Worm (Caenorhabditis elegans) whole organism, L4 larva: ENCODE results near the gene pxmp-4.

Experiments
- D1046.2 ChIP-seq: fragments of 200-800 bp; sonication (Bioruptor generic); IDR thresholded peaks from 2 replicates; pipeline ENCODE4 v1.3.6; 2022; ENCODE audit warnings: missing genetic modification characterization, missing compliant biosample characterization
- F37D6.2 ChIP-seq: sonication (generic microtip); optimal IDR thresholded peaks from 2 replicates; lab custom pipeline; 2016; ENCODE audit warnings: mild to moderate bottlenecking, missing genetic modification characterization, missing compliant biosample characterization
- F44E2.7 ChIP-seq: fragments of 200-800 bp; sonication (Bioruptor generic); IDR thresholded peaks from 2 replicates; pipeline ENCODE4 v2.1.2; 2022; ENCODE audit warnings: missing genetic modification characterization, missing compliant biosample characterization
- F49E8.2 ChIP-seq: sonication (generic microtip); optimal IDR thresholded peaks from 2 replicates; lab custom pipeline; 2016; ENCODE audit warnings: missing compliant biosample characterization, mild to moderate bottlenecking, missing genetic modification characterization, borderline replicate concordance
- T20F7.1 ChIP-seq: fragments of 200-800 bp; sonication (Bioruptor generic); optimal IDR thresholded peaks from 2 replicates; lab custom pipeline; 2018; ENCODE audit warnings: mild to moderate bottlenecking, missing genetic modification characterization, missing compliant biosample characterization
- Y105C5A.15 ChIP-seq: fragments of 200-800 bp; sonication (Bioruptor generic); IDR thresholded peaks from 2 replicates; pipeline ENCODE4 v1.3.6; 2022; ENCODE audit warnings: missing genetic modification characterization, missing compliant biosample characterization
- Y48G9A.11 ChIP-seq: fragments of 200-800 bp; sonication (Bioruptor generic); IDR thresholded peaks from 2 replicates; pipeline ENCODE4 v1.3.6; 2022; ENCODE audit warnings: missing genetic modification reagents, missing genetic modification characterization, missing compliant biosample characterization
- Y5F2A.4 ChIP-seq: fragments of 200-800 bp; sonication (Bioruptor generic); optimal IDR thresholded peaks from 2 replicates; lab custom pipeline; 2018; ENCODE audit warnings: mild to moderate bottlenecking, missing genetic modification characterization, missing compliant biosample characterization
- Y75B8A.6 ChIP-seq: fragments of 200-800 bp; sonication (Bioruptor generic); IDR thresholded peaks from 2 replicates; pipeline ENCODE4 v1.3.6; 2022; ENCODE audit warnings: missing genetic modification reagents, missing genetic modification characterization, missing compliant biosample characterization
- ZK337.2 ChIP-seq: fragments of 200-800 bp; sonication (Bioruptor generic); IDR thresholded peaks from 2 replicates; pipeline ENCODE4 v1.3.6; 2022; ENCODE audit warnings: missing genetic modification reagents, missing genetic modification characterization, missing compliant biosample characterization
- aha-1 ChIP-seq: fragments of 150-350 bp; peaks from one replicate; lab custom pipeline; 2014; ENCODE audit warnings: missing biosample characterization, missing genetic modification characterization
- aly-2 ChIP-seq: sonication (generic microtip); optimal IDR thresholded peaks from 2 replicates; lab custom pipeline; 2018; ENCODE audit warnings: missing biosample characterization, missing genetic modification characterization
- ama-1 ChIP-seq: fragments of 150-350 bp; optimal IDR thresholded peaks from 2 replicates; lab custom pipeline; 2014; ENCODE audit warnings: inconsistent platforms, mixed read lengths
- arid-1 ChIP-seq: fragments of 200-800 bp; sonication (Bioruptor generic); conservative IDR thresholded peaks from 2 replicates; pipeline ENCODE4 v1.3.6; 2022; ENCODE audit warnings: missing genetic modification reagents, missing genetic modification characterization, missing compliant biosample characterization
- ceh-20 ChIP-seq: fragments of 200-800 bp; sonication (Bioruptor generic); IDR thresholded peaks from 2 replicates; pipeline ENCODE4 v1.3.6; 2022; ENCODE audit warnings: missing genetic modification reagents, missing genetic modification characterization, missing compliant biosample characterization
- ctbp-1 ChIP-seq: fragments of 200-800 bp; sonication (Bioruptor generic); IDR thresholded peaks from 2 replicates; pipeline ENCODE4 v1.3.6; 2022; ENCODE audit warnings: missing genetic modification reagents, missing genetic modification characterization, missing compliant biosample characterization
- daf-16 ChIP-seq, 3 experiments: sonication (generic microtip); optimal IDR thresholded peaks; 2 replicates each; lab custom pipeline; 2016 to 2017; ENCODE audit warnings: missing genetic modification characterization in 3 of 3, missing genetic modification reagents in 3 of 3, mild to moderate bottlenecking in 2 of 3, missing compliant biosample characterization in 2 of 3, missing biosample characterization in 1 of 3, moderate library complexity in 1 of 3
- dmd-6 ChIP-seq: fragments of 200-800 bp; sonication (Bioruptor generic); IDR thresholded peaks from 2 replicates; pipeline ENCODE4 v1.3.6; 2022; ENCODE audit warnings: missing genetic modification reagents, missing genetic modification characterization, missing compliant biosample characterization
- fkh-10 ChIP-seq: fragments of 150-350 bp; optimal IDR thresholded peaks from 2 replicates; lab custom pipeline; 2014; ENCODE audit warnings: missing biosample characterization, missing genetic modification reagents, missing genetic modification characterization
- hif-1 ChIP-seq, 2 experiments: sonication (generic microtip); optimal IDR thresholded peaks; 2 replicates each; lab custom pipeline; 2016 to 2017; ENCODE audit warnings: missing compliant biosample characterization in 2 of 2, missing genetic modification characterization in 2 of 2, missing genetic modification reagents in 2 of 2, missing genotype in 2 of 2, mild to moderate bottlenecking in 1 of 2
- hlh-11 ChIP-seq: fragments of 200-800 bp; sonication (Bioruptor generic); optimal IDR thresholded peaks from 2 replicates; lab custom pipeline; 2018; ENCODE audit warnings: mild to moderate bottlenecking, missing genetic modification characterization, missing compliant biosample characterization
- hlh-30 ChIP-seq: sonication (generic microtip); optimal IDR thresholded peaks from 2 replicates; lab custom pipeline; 2017; ENCODE audit warnings: antibody characterized with exemption, mild to moderate bottlenecking, missing genetic modification characterization, missing compliant biosample characterization; ENCODE audit not compliant: insufficient read depth
- hmg-1.1 ChIP-seq: fragments of 200-800 bp; sonication (Bioruptor generic); IDR thresholded peaks from 2 replicates; pipeline ENCODE4 v1.3.6; 2022; ENCODE audit warnings: missing genetic modification reagents, missing genetic modification characterization, missing compliant biosample characterization
- jun-1 ChIP-seq: fragments of 150-350 bp; optimal IDR thresholded peaks from 2 replicates; lab custom pipeline; 2014; ENCODE audit warnings: missing biosample characterization, missing genetic modification reagents, missing genetic modification characterization
- lim-7 ChIP-seq: fragments of 200-800 bp; sonication (Bioruptor generic); IDR thresholded peaks from 2 replicates; pipeline ENCODE4 v1.3.6; 2022; ENCODE audit warnings: missing genetic modification characterization, missing compliant biosample characterization
- lin-38 ChIP-seq: fragments of 200-800 bp; sonication (Bioruptor generic); IDR thresholded peaks from 2 replicates; pipeline ENCODE4 v1.3.6; 2022; ENCODE audit warnings: missing genetic modification reagents, missing genetic modification characterization, missing compliant biosample characterization
- mdt-29 ChIP-seq: fragments of 200-800 bp; sonication (Bioruptor generic); IDR thresholded peaks from 2 replicates; pipeline ENCODE4 v1.3.6; 2022; ENCODE audit warnings: missing genetic modification reagents, missing genetic modification characterization, missing compliant biosample characterization
- mes-2 ChIP-seq: sonication (generic microtip); optimal IDR thresholded peaks from 2 replicates; lab custom pipeline; 2016; ENCODE audit warnings: missing genotype, mild to moderate bottlenecking, missing genetic modification characterization, missing compliant biosample characterization; ENCODE audit not compliant: poor library complexity, severe bottlenecking
- mxl-2 ChIP-seq: fragments of 200-800 bp; sonication (Bioruptor generic); conservative IDR thresholded peaks from 2 replicates; pipeline ENCODE4 v1.3.6; 2022; ENCODE audit warnings: missing genetic modification reagents, missing genetic modification characterization, missing compliant biosample characterization
- mxl-3 ChIP-seq: fragments of 200-800 bp; sonication (Bioruptor generic); optimal IDR thresholded peaks from 2 replicates; lab custom pipeline; 2018; ENCODE audit warnings: mild to moderate bottlenecking, missing genetic modification characterization, missing compliant biosample characterization
- nhr-237 ChIP-seq: sonication (generic microtip); optimal IDR thresholded peaks from 2 replicates; lab custom pipeline; 2017; ENCODE audit warnings: missing biosample characterization, missing genetic modification characterization
- nhr-28 ChIP-seq: fragments of 150-350 bp; optimal IDR thresholded peaks from 2 replicates; lab custom pipeline; 2014; ENCODE audit warnings: missing biosample characterization, missing genetic modification characterization
- nhr-48 ChIP-seq: sonication (generic microtip); optimal IDR thresholded peaks from 2 replicates; lab custom pipeline; 2016; ENCODE audit warnings: mild to moderate bottlenecking, missing genetic modification characterization, missing compliant biosample characterization
- nhr-6 ChIP-seq: fragments of 150-350 bp; optimal IDR thresholded peaks from 2 replicates; lab custom pipeline; 2014; ENCODE audit warnings: missing biosample characterization, missing genetic modification characterization
- pqm-1 ChIP-seq: sonication (generic microtip); optimal IDR thresholded peaks from 2 replicates; lab custom pipeline; 2017; ENCODE audit warnings: missing biosample characterization, missing genetic modification characterization
- rbr-2 ChIP-seq: sonication (generic microtip); optimal IDR thresholded peaks from 2 replicates; lab custom pipeline; 2016; ENCODE audit warnings: missing genotype, missing genetic modification characterization, missing compliant biosample characterization
- set-16 ChIP-seq: fragments of 200-800 bp; sonication (Bioruptor generic); IDR thresholded peaks from 2 replicates; pipeline ENCODE4 v1.3.6; 2022; ENCODE audit warnings: missing genetic modification reagents, missing genetic modification characterization, missing compliant biosample characterization
- skn-1 ChIP-seq: fragments of 150-350 bp; optimal IDR thresholded peaks from 2 replicates; lab custom pipeline; 2014; ENCODE audit warnings: missing biosample characterization, missing genetic modification characterization
- snpc-1.2 ChIP-seq: fragments of 200-800 bp; sonication (Bioruptor generic); IDR thresholded peaks from 2 replicates; pipeline ENCODE4 v1.3.6; 2022; ENCODE audit warnings: missing genetic modification reagents, missing genetic modification characterization, missing compliant biosample characterization
- snpc-4 ChIP-seq: fragments of 150-350 bp; optimal IDR thresholded peaks from 2 replicates; lab custom pipeline; 2014; ENCODE audit warnings: missing biosample characterization, missing genetic modification characterization
- spr-3 ChIP-seq: fragments of 200-800 bp; sonication (Bioruptor generic); optimal IDR thresholded peaks from 2 replicates; lab custom pipeline; 2018; ENCODE audit warnings: mild to moderate bottlenecking, missing genetic modification characterization, missing compliant biosample characterization
- tag-97 ChIP-seq: fragments of 200-800 bp; sonication (Bioruptor generic); IDR thresholded peaks from 2 replicates; pipeline ENCODE4 v1.3.6; 2022; ENCODE audit warnings: missing genetic modification characterization, missing compliant biosample characterization
- tra-1 ChIP-seq: fragments of 200-800 bp; sonication (Bioruptor generic); IDR thresholded peaks from 2 replicates; pipeline ENCODE4 v1.3.6; 2022; ENCODE audit warnings: missing genetic modification reagents, missing genetic modification characterization, missing compliant biosample characterization
- unc-130 ChIP-seq: sonication (generic microtip); optimal IDR thresholded peaks from 2 replicates; lab custom pipeline; 2016; ENCODE audit warnings: missing genetic modification reagents, missing genetic modification characterization, missing compliant biosample characterization
- zfp-2 ChIP-seq: sonication (generic microtip); optimal IDR thresholded peaks from 2 replicates; lab custom pipeline; 2016; ENCODE audit warnings: mild to moderate bottlenecking, missing genetic modification characterization, missing compliant biosample characterization

Gene pxmp-4

DNA sequence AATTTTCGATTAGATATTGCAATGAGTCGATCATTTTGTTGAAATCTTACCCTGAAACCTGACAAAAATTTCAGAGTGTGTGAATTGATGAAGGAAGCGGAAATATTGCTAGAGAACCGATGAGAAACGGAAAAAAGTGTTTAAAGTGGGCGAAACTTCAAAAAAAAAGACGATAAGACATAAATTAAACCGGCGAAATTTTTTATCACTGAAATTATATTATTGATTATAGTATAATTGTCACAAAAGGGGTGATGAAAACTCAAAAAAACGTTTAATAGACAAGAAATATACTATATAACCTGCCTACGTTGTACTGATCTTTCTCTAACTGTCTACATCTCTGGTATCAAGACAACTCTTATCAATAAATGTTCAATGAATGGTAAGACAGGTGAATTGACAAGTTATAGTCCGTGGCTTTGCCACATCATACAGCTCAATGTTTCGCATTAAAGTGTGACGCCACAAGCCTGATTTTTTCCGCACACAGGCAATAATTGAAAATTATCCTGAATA lies at the start of gene pxmp-4 (continued):
- no peak for TF ChIP-seq skn-1 (tag; lab: Kevin White, UChicago)
- no peak for TF ChIP-seq mdt-29
- TF ChIP-seq mxl-3: no peak
- TF ChIP-seq snpc-4 (tag; lab: Kevin White, UChicago): no peak
- no peak for TF ChIP-seq aly-2 (tag; lab: Kevin White, UChicago)
- no peak for TF ChIP-seq nhr-237
- no peak for TF ChIP-seq F44E2.7
- TF ChIP-seq Y5F2A.4 (GFP tag; lab: Kevin White, UChicago): no peak
- TF ChIP-seq unc-130: no peak
- TF ChIP-seq tag-97 (GFP tag; lab: Robert Waterston, UW): no peak
- no peak for TF ChIP-seq T20F7.1 (GFP tag; lab: Kevin White, UChicago)
- TF ChIP-seq nhr-6: no peak
- TF ChIP-seq hlh-11 (tag; lab: Kevin White, UChicago): peak; percentile 19

DNA sequence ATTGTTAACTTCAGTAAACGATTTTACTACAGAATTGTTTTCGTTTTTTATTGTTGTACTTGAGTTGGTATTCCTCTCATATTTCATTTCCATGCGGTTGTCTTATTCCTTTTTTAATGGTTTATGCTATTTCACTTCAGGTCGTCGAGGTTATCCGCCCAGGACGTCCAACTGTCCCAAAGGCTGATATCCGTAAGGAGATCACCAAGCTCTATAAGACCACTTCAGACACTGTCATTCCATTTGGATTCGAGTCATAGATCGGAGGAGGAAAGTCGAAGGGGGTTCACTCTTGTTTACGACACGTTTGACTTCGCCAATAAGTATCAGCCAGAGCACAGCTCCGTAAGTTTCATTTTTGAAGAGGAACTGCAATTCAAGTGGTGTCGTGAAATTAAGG lies 49.6 kb upstream of the pxmp-4 start, which contains the start of gene T07A9.14:
TSS of gene T07A9.14 (plus strand) at position 124 of the 400 bp plus-strand sequence.
- TF ChIP-seq mdt-29 (peak; percentile 22; the same call in 1 of the 2 replicates), Y105C5A.15 (no peak), jun-1 (tag; lab: Kevin White, UChicago) (no peak), Y75B8A.6 (GFP tag; lab: Robert Waterston, UW) (0 out of 2 replicates have a peak, but pooled peaks have one; percentile 38), F49E8.2 (tag; lab: Kevin White, UChicago) (peak; percentile 25), ctbp-1 (GFP tag; lab: Robert Waterston, UW) (peak; percentile 41), mes-2 (tag; lab: Kevin White, UChicago) (peak; percentile 44), lin-38 (GFP tag; lab: Robert Waterston, UW) (peak; percentile 47; the same call in 1 of the 2 replicates), snpc-1.2 (GFP tag; lab: Robert Waterston, UW) (peak; percentile 14; the same call in 1 of the 2 replicates), snpc-4 (tag; lab: Kevin White, UChicago) (no peak), lim-7 (GFP tag; lab: Robert Waterston, UW) (0 out of 2 replicates have a peak, but pooled peaks have one; percentile 4), Y48G9A.11 (GFP tag; lab: Robert Waterston, UW) (peak; percentile 66; the same call in 1 of the 2 replicates), aha-1 (tag; lab: Kevin White, UChicago) (peak; percentile 98), ama-1 (lab: Kevin White, UChicago) (peak; percentile 58), hif-1 (tag; optimal IDR thresholded peaks at IDR 0.05; lab: Kevin White, UChicago) (no peak)

DNA sequence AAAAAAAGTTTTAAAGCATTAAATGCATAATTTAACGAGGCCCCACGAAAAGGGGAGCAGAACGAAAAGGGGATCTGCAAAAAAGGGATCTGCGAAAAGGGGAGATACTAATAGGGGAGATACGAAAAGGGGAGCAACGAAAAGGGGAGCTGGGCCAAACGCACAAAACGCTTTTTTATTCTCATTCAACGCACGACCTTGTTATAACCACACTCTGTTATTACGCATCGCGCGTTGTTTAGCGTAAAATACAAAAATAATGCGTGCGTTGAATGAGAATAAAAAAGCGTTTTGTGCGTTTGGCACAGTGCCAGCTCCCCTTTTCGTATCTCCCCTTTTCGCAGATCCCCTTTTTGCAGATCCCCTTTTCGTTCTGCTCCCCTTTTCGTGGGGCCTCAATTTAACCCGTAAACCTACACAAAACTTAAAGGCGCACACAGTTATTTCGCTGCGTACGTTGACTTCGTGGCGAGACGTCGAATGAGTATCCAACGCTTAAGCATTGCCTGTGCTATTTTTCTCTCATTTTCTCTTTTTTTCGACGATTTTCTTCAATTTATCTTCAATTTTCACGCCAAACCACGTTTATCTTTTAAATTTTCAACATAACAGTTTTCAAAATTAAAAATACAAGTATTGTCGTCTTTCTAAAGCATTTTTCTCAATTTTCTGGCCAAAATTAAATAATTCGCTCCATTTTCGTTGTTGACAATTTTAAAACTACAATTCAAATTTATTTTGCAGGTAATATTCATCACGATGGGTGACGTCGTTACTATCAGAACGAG lies 48.4 kb upstream of the pxmp-4 start, which contains the start of gene rps-24:
TSS of gene rps-24 (plus strand) at position 738 of the 788 bp plus-strand sequence.
- peak; percentile 97 for TF ChIP-seq hmg-1.1 (GFP tag; lab: Robert Waterston, UW)
- TF ChIP-seq set-16: peak; percentile 60; the same call in 1 of the 2 replicates
- TF ChIP-seq D1046.2 (GFP tag; lab: Robert Waterston, UW): peak; percentile 93
- TF ChIP-seq spr-3: peak; percentile 47
- peak; percentile 97 for TF ChIP-seq ZK337.2 (GFP tag; lab: Robert Waterston, UW)
- TF ChIP-seq F44E2.7: 0 out of 2 replicates have a peak, but pooled peaks have one; percentile 9
- TF ChIP-seq tra-1 (GFP tag; lab: Robert Waterston, UW): peak; percentile 96
- TF ChIP-seq tag-97 (GFP tag; lab: Robert Waterston, UW): peak; percentile 89
- peak; percentile 69 for TF ChIP-seq nhr-6
- TF ChIP-seq dmd-6 (GFP tag; lab: Robert Waterston, UW): peak; percentile 95
- TF ChIP-seq jun-1 (tag; lab: Kevin White, UChicago): peak; percentile 7
- peak; percentile 61 for TF ChIP-seq nhr-48 (tag; lab: Kevin White, UChicago)
- TF ChIP-seq fkh-10 (GFP tag; lab: Kevin White, UChicago): peak; percentile 71
- TF ChIP-seq mxl-2: 0 out of 2 replicates have a peak, but pooled peaks have one; percentile 13
- TF ChIP-seq nhr-28 (tag; lab: Kevin White, UChicago): peak; percentile 63
- peak in 1 of 2 experiments; percentile 29 for TF ChIP-seq daf-16 (GFP tag; optimal IDR thresholded peaks at IDR 0.05; lab: Kevin White, UChicago)
- TF ChIP-seq daf-16 (tag; optimal IDR thresholded peaks at IDR 0.05; lab: Kevin White, UChicago): peak; percentile 43
- TF ChIP-seq zfp-2: peak; percentile 78
- TF ChIP-seq ceh-20 (GFP tag; lab: Robert Waterston, UW): peak; percentile 97
- TF ChIP-seq pqm-1 (tag; lab: Kevin White, UChicago): peak; percentile 5
- TF ChIP-seq F37D6.2: peak; percentile 88
- TF ChIP-seq hlh-30: peak; percentile 79
- peak; percentile 97 for TF ChIP-seq arid-1 (GFP tag; lab: Robert Waterston, UW)
- peak; percentile 94 for TF ChIP-seq rbr-2
